Worm (Caenorhabditis elegans) whole organism, late embryonic: ENCODE data around the gene srh-275.

ENCODE experiments used
- C08G9.2 ChIP-seq: sonication (generic microtip); optimal IDR thresholded peaks from 2 replicates; lab custom pipeline; 2016; ENCODE audit warnings: mild to moderate bottlenecking, missing genetic modification characterization, moderate library complexity, missing compliant biosample characterization
- C38D4.7 ChIP-seq: fragments of 200-800 bp; sonication (Bioruptor generic); optimal IDR thresholded peaks from 2 replicates; lab custom pipeline; 2018; ENCODE audit warnings: mild to moderate bottlenecking, missing genetic modification characterization, moderate library complexity, missing compliant biosample characterization
- T23F11.4 ChIP-seq: fragments of 200-800 bp; sonication (Bioruptor generic); optimal IDR thresholded peaks from 2 replicates; lab custom pipeline; 2018; ENCODE audit warnings: mild to moderate bottlenecking, missing genetic modification characterization, missing compliant biosample characterization
- Y22D7AL.16 ChIP-seq: sonication (generic microtip); optimal IDR thresholded peaks from 2 replicates; lab custom pipeline; 2016; ENCODE audit warnings: missing genetic modification characterization, missing compliant biosample characterization
- ahr-1 ChIP-seq: sonication (generic microtip); optimal IDR thresholded peaks from 2 replicates; lab custom pipeline; 2016; ENCODE audit warnings: missing genetic modification characterization, missing compliant biosample characterization
- ama-1 ChIP-seq: fragments of 150-350 bp; optimal IDR thresholded peaks from 2 replicates; lab custom pipeline; 2014
- ceh-14 ChIP-seq: sonication (generic microtip); optimal IDR thresholded peaks from 2 replicates; lab custom pipeline; 2016; ENCODE audit warnings: missing genotype, missing genetic modification characterization, missing compliant biosample characterization
- ceh-19 ChIP-seq: fragments of 200-800 bp; sonication (Bioruptor generic); optimal IDR thresholded peaks from 2 replicates; lab custom pipeline; 2018; ENCODE audit warnings: mild to moderate bottlenecking, missing genetic modification characterization, missing compliant biosample characterization
- ceh-2 ChIP-seq: sonication (generic microtip); optimal IDR thresholded peaks from 2 replicates; lab custom pipeline; 2016; ENCODE audit warnings: missing genotype, missing genetic modification characterization, missing compliant biosample characterization
- ceh-22 ChIP-seq: sonication (generic microtip); optimal IDR thresholded peaks from 2 replicates; lab custom pipeline; 2017; ENCODE audit warnings: missing biosample characterization, missing genetic modification characterization
- ceh-31 ChIP-seq: sonication (generic microtip); optimal IDR thresholded peaks from 2 replicates; lab custom pipeline; 2016; ENCODE audit warnings: missing genetic modification characterization, missing compliant biosample characterization
- ceh-34 ChIP-seq: sonication (generic microtip); optimal IDR thresholded peaks from 2 replicates; lab custom pipeline; 2016; ENCODE audit warnings: mild to moderate bottlenecking, missing genetic modification characterization, missing compliant biosample characterization
- ceh-45 ChIP-seq: fragments of 200-800 bp; sonication (Bioruptor generic); IDR thresholded peaks from 2 replicates; pipeline ENCODE4 v1.3.6; 2022; ENCODE audit warnings: missing genetic modification reagents, missing genetic modification characterization, missing compliant biosample characterization
- ceh-48 ChIP-seq: sonication (generic microtip); optimal IDR thresholded peaks from 2 replicates; lab custom pipeline; 2016; ENCODE audit warnings: missing genetic modification characterization, inconsistent platforms, missing compliant biosample characterization
- ceh-9 ChIP-seq: sonication (generic microtip); optimal IDR thresholded peaks from 2 replicates; lab custom pipeline; 2016; ENCODE audit warnings: mild to moderate bottlenecking, missing genetic modification characterization, inconsistent platforms, missing compliant biosample characterization
- che-1 ChIP-seq: sonication (generic microtip); optimal IDR thresholded peaks from 2 replicates; lab custom pipeline; 2016; ENCODE audit warnings: mild to moderate bottlenecking, missing genetic modification characterization, missing compliant biosample characterization
- dmd-4 ChIP-seq: sonication (generic microtip); optimal IDR thresholded peaks from 2 replicates; lab custom pipeline; 2016; ENCODE audit warnings: borderline replicate concordance, missing genetic modification characterization, missing compliant biosample characterization
- dve-1 ChIP-seq: sonication (generic microtip); optimal IDR thresholded peaks from 2 replicates; lab custom pipeline; 2017; ENCODE audit warnings: antibody characterized with exemption, mild to moderate bottlenecking, missing genetic modification characterization, missing compliant biosample characterization
- elt-2 ChIP-seq: sonication (generic microtip); optimal IDR thresholded peaks from 2 replicates; lab custom pipeline; 2016; ENCODE audit warnings: missing genetic modification reagents, missing genetic modification characterization, missing compliant biosample characterization
- ets-4 ChIP-seq: sonication (generic microtip); optimal IDR thresholded peaks from 2 replicates; lab custom pipeline; 2016; ENCODE audit warnings: missing genetic modification characterization, missing compliant biosample characterization
- fkh-6 ChIP-seq: sonication (generic microtip); optimal IDR thresholded peaks from 2 replicates; lab custom pipeline; 2016; ENCODE audit warnings: missing genetic modification characterization, missing compliant biosample characterization
- gmeb-2 ChIP-seq: sonication (generic microtip); optimal IDR thresholded peaks from 2 replicates; lab custom pipeline; 2016; ENCODE audit warnings: missing genetic modification characterization, inconsistent platforms, missing compliant biosample characterization
- hlh-30 ChIP-seq: sonication (generic microtip); optimal IDR thresholded peaks from 2 replicates; lab custom pipeline; 2017; ENCODE audit warnings: antibody characterized with exemption, missing genetic modification characterization, missing compliant biosample characterization; ENCODE audit not compliant: insufficient read depth
- hlh-8 ChIP-seq: sonication (generic microtip); optimal IDR thresholded peaks from 2 replicates; lab custom pipeline; 2016; ENCODE audit warnings: missing genotype, missing genetic modification characterization, missing compliant biosample characterization
- lim-6 ChIP-seq: sonication (generic microtip); optimal IDR thresholded peaks from 2 replicates; lab custom pipeline; 2016; ENCODE audit warnings: missing genetic modification characterization, missing compliant biosample characterization
- lin-11 ChIP-seq: fragments of 200-800 bp; sonication (Bioruptor generic); optimal IDR thresholded peaks from 2 replicates; lab custom pipeline; 2018; ENCODE audit warnings: mild to moderate bottlenecking, missing genetic modification characterization, missing compliant biosample characterization
- mec-3 ChIP-seq: sonication (generic microtip); optimal IDR thresholded peaks from 2 replicates; lab custom pipeline; 2016; ENCODE audit warnings: borderline replicate concordance, missing genetic modification characterization, missing compliant biosample characterization
- nhr-232 ChIP-seq: sonication (generic microtip); optimal IDR thresholded peaks from 2 replicates; lab custom pipeline; 2016; ENCODE audit warnings: missing genetic modification characterization, missing compliant biosample characterization
- odd-2 ChIP-seq: sonication (generic microtip); optimal IDR thresholded peaks from 2 replicates; lab custom pipeline; 2017; ENCODE audit warnings: antibody characterized with exemption, mild to moderate bottlenecking, missing genetic modification characterization, missing compliant biosample characterization
- pha-4 ChIP-seq: fragments of 150-350 bp; optimal IDR thresholded peaks from 2 replicates; lab custom pipeline; 2018; ENCODE audit warnings: missing biosample characterization, missing genetic modification reagents, missing genetic modification characterization
- pqm-1 ChIP-seq: sonication (generic microtip); optimal IDR thresholded peaks from 2 replicates; lab custom pipeline; 2016; ENCODE audit warnings: missing genetic modification characterization, missing compliant biosample characterization
- ref-2 ChIP-seq: sonication (generic microtip); optimal IDR thresholded peaks from 2 replicates; lab custom pipeline; 2016; ENCODE audit warnings: missing genetic modification characterization, missing compliant biosample characterization
- sox-2 ChIP-seq: fragments of 200-800 bp; sonication (Bioruptor generic); IDR thresholded peaks from 2 replicates; pipeline ENCODE4 v1.3.6; 2022; ENCODE audit warnings: missing genetic modification reagents, missing genetic modification characterization, missing compliant biosample characterization
- syd-9 ChIP-seq: sonication (generic microtip); optimal IDR thresholded peaks from 2 replicates; lab custom pipeline; 2016; ENCODE audit warnings: mild to moderate bottlenecking, missing genetic modification characterization, moderate library complexity, missing compliant biosample characterization
- ttx-3 ChIP-seq: sonication (generic microtip); optimal IDR thresholded peaks from 2 replicates; lab custom pipeline; 2016; ENCODE audit warnings: missing genetic modification reagents, missing genetic modification characterization, missing compliant biosample characterization
- unc-3 ChIP-seq, 2 experiments: fragments of 200-800 bp in 1 of 2; sonication (Bioruptor generic) in 1 of 2; sonication (generic microtip) in 1 of 2; conservative IDR thresholded peaks in 1 of 2; optimal IDR thresholded peaks in 1 of 2; 2 replicates each; pipeline versions ENCODE4 v1.3.6 to Lab custom; 2016 to 2022; ENCODE audit warnings: missing compliant biosample characterization in 2 of 2, missing genetic modification characterization in 2 of 2, missing genetic modification reagents in 1 of 2
- unc-55 ChIP-seq: sonication (generic microtip); optimal IDR thresholded peaks from 2 replicates; lab custom pipeline; 2017; ENCODE audit warnings: missing biosample characterization, missing genetic modification reagents, missing genetic modification characterization
- zip-5 ChIP-seq: sonication (generic microtip); optimal IDR thresholded peaks from 2 replicates; lab custom pipeline; 2016; ENCODE audit warnings: missing genetic modification characterization, missing compliant biosample characterization

The srh-275 gene

DNA sequence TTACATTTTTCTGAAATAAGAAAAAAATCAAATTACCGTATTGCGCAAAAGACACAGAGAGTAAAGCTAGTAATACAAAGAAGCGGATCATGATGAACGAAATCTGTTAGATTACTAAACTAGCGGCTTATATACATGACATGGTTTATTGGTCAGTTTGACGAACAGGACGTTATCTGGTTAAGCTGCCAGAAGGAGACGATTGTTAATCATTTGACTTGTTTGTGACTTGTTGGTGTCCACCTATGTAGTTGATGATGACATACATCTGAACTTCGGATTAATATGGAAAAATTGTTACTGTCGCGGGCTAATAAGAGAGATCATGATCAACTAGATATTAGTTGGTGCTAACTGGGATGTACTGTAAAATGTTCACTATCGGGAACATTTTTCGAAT is 47.3 kb downstream of the srh-275 start, which contains the start of gene cnc-9:
Gene cnc-9 (minus strand): TSS at position 101 of the 400 bp plus-strand sequence.
- TF ChIP-seq ceh-2 = no peak
- no peak for TF ChIP-seq zip-5 (tag; lab: Kevin White, UChicago)
- TF ChIP-seq nhr-232 (tag; lab: Kevin White, UChicago) = no peak
- TF ChIP-seq hlh-30 (tag; lab: Kevin White, UChicago) = no peak
- no peak for TF ChIP-seq ceh-14 (tag; lab: Kevin White, UChicago)
- no peak for TF ChIP-seq C08G9.2 (tag; lab: Kevin White, UChicago)
- TF ChIP-seq ets-4 (tag; lab: Kevin White, UChicago) = no peak
- no peak for TF ChIP-seq ceh-22 (tag; lab: Kevin White, UChicago)
- no peak for TF ChIP-seq ref-2 (tag; lab: Kevin White, UChicago)
- TF ChIP-seq dve-1 = no peak
- TF ChIP-seq ceh-19 (GFP tag; lab: Kevin White, UChicago) = no peak
- TF ChIP-seq odd-2 = no peak
- TF ChIP-seq ama-1 (lab: Kevin White, UChicago) = no peak
- no peak for TF ChIP-seq pqm-1 (tag; lab: Kevin White, UChicago)
- TF ChIP-seq ahr-1 (tag; lab: Kevin White, UChicago) = no peak
- no peak for TF ChIP-seq elt-2
- no peak for TF ChIP-seq ceh-48 (tag; lab: Kevin White, UChicago)
- TF ChIP-seq, all 69 proteins: peak for 0

ce11 chrV:7400588-7400987 is 47.8 kb downstream of the srh-275 start, which contains the start of gene srx-60:
Gene srx-60, plus strand, starts transcription at chrV:7400888.
- TF ChIP-seq ttx-3 (tag; lab: Kevin White, UChicago) (no peak), fkh-6 (tag; lab: Kevin White, UChicago) (no peak), ceh-34 (tag; lab: Kevin White, UChicago) (no peak), ceh-45 (no peak), dve-1 (no peak), ceh-2 (no peak), hlh-8 (tag; lab: Kevin White, UChicago) (no peak), unc-55 (no peak), lim-6 (tag; lab: Kevin White, UChicago) (no peak), Y22D7AL.16 (tag; lab: Kevin White, UChicago) (no peak), lin-11 (tag; lab: Kevin White, UChicago) (no peak), che-1 (no peak), T23F11.4 (no peak)

ce11 chrV:7402355-7402754 is 49.6 kb downstream of the srh-275 start, which contains the start of gene srj-13:
Gene srj-13, plus strand, starts transcription at chrV:7402655.
- TF ChIP-seq odd-2 (no peak), ceh-34 (tag; lab: Kevin White, UChicago) (no peak)

ce11 chrV:7403501-7403900 is 50.7 kb downstream of the srh-275 start:
- TF ChIP-seq ceh-9 (no peak), mec-3 (tag; lab: Kevin White, UChicago) (no peak), lin-11 (tag; lab: Kevin White, UChicago) (no peak), nhr-232 (tag; lab: Kevin White, UChicago) (no peak), dmd-4 (tag; lab: Kevin White, UChicago) (no peak), unc-3 (GFP tag; conservative IDR thresholded peaks at IDR 0.05; lab: Robert Waterston, UW) (no peak), unc-3 (tag; optimal IDR thresholded peaks at IDR 0.05; lab: Kevin White, UChicago) (no peak), dve-1 (no peak), pha-4 (tag; lab: Kevin White, UChicago) (no peak), C38D4.7 (GFP tag; lab: Kevin White, UChicago) (no peak), gmeb-2 (tag; lab: Kevin White, UChicago) (no peak), sox-2 (GFP tag; lab: Robert Waterston, UW) (no peak), ceh-31 (tag; lab: Kevin White, UChicago) (no peak), fkh-6 (tag; lab: Kevin White, UChicago) (no peak), ceh-2 (no peak), syd-9 (tag; lab: Kevin White, UChicago) (no peak)
- TF ChIP-seq, all 69 proteins: peak for 0
